Worm (Caenorhabditis elegans) whole organism, L4 larva: Measurements from ENCODE around the gene C10A4.6.

Experiments used
- daf-8 ChIP-seq: fragments of 200-800 bp; sonication (Bioruptor generic); IDR thresholded peaks from 2 replicates; pipeline ENCODE4 v1.3.6; 2022; ENCODE audit warnings: missing genetic modification characterization, missing compliant biosample characterization
- fos-1 ChIP-seq: fragments of 150-350 bp; optimal IDR thresholded peaks from 2 replicates; lab custom pipeline; 2014; ENCODE audit warnings: missing biosample characterization, missing genetic modification characterization
- madf-9 ChIP-seq: fragments of 200-800 bp; sonication (Bioruptor generic); conservative IDR thresholded peaks from 2 replicates; pipeline ENCODE4 v1.3.6; 2022; ENCODE audit warnings: missing genetic modification reagents, missing genetic modification characterization, missing compliant biosample characterization
- mdl-1 ChIP-seq, 2 experiments: fragments of 150-350 bp in 1 of 2; sonication (generic microtip) in 1 of 2; optimal IDR thresholded peaks; 2 replicates each; lab custom pipeline; 2014 to 2017; ENCODE audit warnings: missing biosample characterization in 2 of 2, missing genetic modification characterization in 2 of 2
- nhr-6 ChIP-seq: fragments of 150-350 bp; optimal IDR thresholded peaks from 2 replicates; lab custom pipeline; 2014; ENCODE audit warnings: missing biosample characterization, missing genetic modification characterization
- nhr-76 ChIP-seq: fragments of 150-350 bp; optimal IDR thresholded peaks from 2 replicates; lab custom pipeline; 2014; ENCODE audit warnings: missing biosample characterization, missing genetic modification characterization
- saeg-2 ChIP-seq: fragments of 200-800 bp; sonication (Bioruptor generic); IDR thresholded peaks from 2 replicates; pipeline ENCODE4 v1.3.6; 2022; ENCODE audit warnings: missing genetic modification reagents, missing genetic modification characterization, missing compliant biosample characterization

DNA sequence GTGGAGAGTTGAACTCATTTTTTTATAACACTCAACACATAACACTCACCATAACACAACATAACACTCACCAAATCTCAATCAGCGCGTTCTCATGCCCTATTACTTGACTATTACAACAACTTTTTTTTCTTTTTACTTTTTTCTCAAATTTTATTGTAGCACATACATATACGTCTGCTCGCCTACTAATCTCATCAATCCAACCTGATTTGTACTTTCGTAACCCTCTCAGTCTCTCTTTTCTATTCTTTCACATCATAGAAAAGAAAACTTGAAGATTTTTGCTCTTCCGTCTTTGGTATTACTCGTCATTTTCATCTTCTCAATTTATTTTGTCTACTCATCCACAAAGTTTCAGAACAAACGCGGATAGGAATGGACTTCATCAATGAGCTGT lies 13.4 kb upstream of the C10A4.6 start, which contains the start of gene npr-8:
- TF ChIP-seq daf-8 (GFP tag; lab: Robert Waterston, UW) (no peak), mdl-1 (tag; optimal IDR thresholded peaks at IDR 0.05; lab: Kevin White, UChicago) (no peak), nhr-6 (no peak), saeg-2 (no peak), nhr-76 (no peak), fos-1 (tag; lab: Kevin White, UChicago) (no peak), madf-9 (no peak)
